Worm (Caenorhabditis elegans): Measurements from ENCODE around the gene F59B2.3.

Gene F59B2.3

DNA sequence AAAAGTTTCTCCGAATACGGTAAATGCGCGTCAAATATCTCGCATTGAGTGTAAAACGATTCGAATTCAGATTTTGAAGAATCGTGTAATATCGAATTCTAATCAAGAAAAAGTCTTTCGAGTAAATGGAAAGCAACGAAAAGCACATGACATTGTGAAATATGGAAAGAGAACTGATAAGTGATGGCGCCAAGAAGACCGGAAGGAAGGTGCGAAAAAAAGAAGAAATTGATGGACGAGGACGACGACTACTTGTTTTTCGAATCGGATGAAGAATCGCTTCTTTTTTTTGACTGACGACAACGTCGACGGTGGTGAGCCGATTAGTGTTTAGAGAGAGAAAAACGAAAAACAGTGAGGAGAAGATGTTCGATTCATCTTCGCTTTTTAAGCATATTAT is 13.6 kb downstream of the F59B2.3 start (continued):
- TF ChIP-seq vab-15 (tag; optimal IDR thresholded peaks at IDR 0.05) = no peak
- no peak for TF ChIP-seq unc-62 (GFP tag; optimal IDR thresholded peaks at IDR 0.05)
- no peak for TF ChIP-seq ceh-63 (GFP tag; optimal IDR thresholded peaks at IDR 0.05)
- no peak for TF ChIP-seq irx-1 (tag; optimal IDR thresholded peaks at IDR 0.05)
- TF ChIP-seq snpc-4 (tag; optimal IDR thresholded peaks at IDR 0.05) = no peak
- no peak for TF ChIP-seq ceh-88 (GFP tag; IDR thresholded peaks at IDR 0.05)
- peak; percentile 31 for TF ChIP-seq nhr-90 (tag; optimal IDR thresholded peaks at IDR 0.05; ENCODE audit: poor library complexity)
- no peak for TF ChIP-seq rnt-1 (tag; optimal IDR thresholded peaks at IDR 0.05)
- TF ChIP-seq xbp-1 (tag; optimal IDR thresholded peaks at IDR 0.05) = no peak
- TF ChIP-seq isw-1 (GFP tag; IDR thresholded peaks at IDR 0.05) = no peak
- peak; percentile 49 for TF ChIP-seq nhr-85 (tag)
- TF ChIP-seq dpl-1 (GFP tag; optimal IDR thresholded peaks at IDR 0.05) = no peak
- TF ChIP-seq sptf-1 (tag; optimal IDR thresholded peaks at IDR 0.05) = no peak
- no peak for TF ChIP-seq fkh-4 (tag; optimal IDR thresholded peaks at IDR 0.05; ENCODE audit: borderline replicate concordance)
- peak; percentile 8 for TF ChIP-seq nhr-20 (tag; optimal IDR thresholded peaks at IDR 0.05)
- TF ChIP-seq skn-1 (tag; optimal IDR thresholded peaks at IDR 0.05) = no peak
- TF ChIP-seq alr-1 (tag; optimal IDR thresholded peaks at IDR 0.05; ENCODE audit: borderline replicate concordance) = no peak
- TF ChIP-seq snu-23 (GFP tag; optimal IDR thresholded peaks at IDR 0.05) = peak; percentile 13
- TF ChIP-seq mdl-1 (tag; optimal IDR thresholded peaks at IDR 0.05) = peak in 1 of 2 experiments; percentile 44
- TF ChIP-seq grh-1 (GFP tag; IDR thresholded peaks at IDR 0.05) = no peak
- peak in 1 of 6 experiments; percentile 62 for TF ChIP-seq elt-3 (tag; optimal IDR thresholded peaks at IDR 0.05)
- no peak for TF ChIP-seq ceh-8 (GFP tag; optimal IDR thresholded peaks at IDR 0.05)
- TF ChIP-seq ces-1 (GFP tag; optimal IDR thresholded peaks at IDR 0.05) = no peak
- TF ChIP-seq lin-35 (GFP tag; optimal IDR thresholded peaks at IDR 0.05) = peak in 1 of 2 experiments; percentile 54
- TF ChIP-seq fkh-8 (tag; optimal IDR thresholded peaks at IDR 0.05) = peak; percentile 16
- TF ChIP-seq mep-1 (tag; optimal IDR thresholded peaks at IDR 0.05) = no peak
- TF ChIP-seq jun-1 (tag; optimal IDR thresholded peaks at IDR 0.05) = no peak
- no peak for TF ChIP-seq nhr-77 (tag; optimal IDR thresholded peaks at IDR 0.05)
- no peak for TF ChIP-seq unc-86 (tag; optimal IDR thresholded peaks at IDR 0.05)
- TF ChIP-seq lin-14 (GFP tag; optimal IDR thresholded peaks at IDR 0.05) = peak; percentile 61
- TF ChIP-seq C16A3.4 (tag; optimal IDR thresholded peaks at IDR 0.05) = no peak
- no peak for TF ChIP-seq nhr-12 (tag; optimal IDR thresholded peaks at IDR 0.05)
- TF ChIP-seq unc-30 (tag; optimal IDR thresholded peaks at IDR 0.05) = no peak
- TF ChIP-seq nhr-71 (tag; optimal IDR thresholded peaks at IDR 0.05) = peak; percentile 10
- TF ChIP-seq sox-4 (tag; optimal IDR thresholded peaks at IDR 0.05) = no peak
- TF ChIP-seq pax-3 (tag; optimal IDR thresholded peaks at IDR 0.05) = no peak
- TF ChIP-seq unc-98 (GFP tag; IDR thresholded peaks at IDR 0.05) = no peak
- no peak for TF ChIP-seq lir-3 (tag; optimal IDR thresholded peaks at IDR 0.05; ENCODE audit: poor library complexity)
- TF ChIP-seq hlh-4 (tag; optimal IDR thresholded peaks at IDR 0.05) = no peak

DNA sequence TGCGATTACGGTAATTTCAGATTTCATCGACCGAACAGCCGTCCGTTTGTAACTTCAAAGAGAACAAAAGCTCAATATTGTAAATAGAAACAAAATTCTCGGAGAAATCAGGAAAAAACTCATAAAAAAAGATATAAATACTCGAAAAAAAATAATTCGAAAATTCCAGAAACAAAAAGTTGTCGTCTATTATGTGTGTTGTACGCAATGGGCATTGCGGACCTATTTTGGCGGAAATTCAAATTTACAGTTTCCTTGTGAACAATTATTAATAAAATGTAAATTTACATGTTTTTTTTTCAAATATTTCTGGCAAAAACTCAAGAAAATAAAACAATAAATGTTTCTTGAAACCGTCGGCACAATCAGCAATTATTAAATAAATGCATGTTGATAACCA is 14.1 kb downstream of the F59B2.3 start:
- TF ChIP-seq ztf-11 (tag; optimal IDR thresholded peaks at IDR 0.05) (no peak), nhr-84 (tag; optimal IDR thresholded peaks at IDR 0.05) (no peak), lin-35 (GFP tag; optimal IDR thresholded peaks at IDR 0.05) (peak in 1 of 2 experiments; percentile 11), nhr-76 (tag; optimal IDR thresholded peaks at IDR 0.05) (no peak), F16B12.6 (tag; optimal IDR thresholded peaks at IDR 0.05) (peak; percentile 5), ceh-90 (tag; optimal IDR thresholded peaks at IDR 0.05) (no peak), dpl-1 (GFP tag; optimal IDR thresholded peaks at IDR 0.05) (peak in 1 of 3 experiments; percentile 40), unc-98 (GFP tag; IDR thresholded peaks at IDR 0.05) (no peak), efl-1 (optimal IDR thresholded peaks at IDR 0.05) (no peak), efl-1 (GFP tag; optimal IDR thresholded peaks at IDR 0.05 in 1 of 2) (peak in 1 of 2 experiments; percentile 41), dsc-1 (tag; optimal IDR thresholded peaks at IDR 0.05) (no peak)
